Worm (Caenorhabditis elegans) whole organism, mixed stage, embryonic: ENCODE measurements around the gene Y49F6B.8.

ENCODE experiments used
- M03D4.4 ChIP-seq: sonication (generic microtip); optimal IDR thresholded peaks from 2 replicates; lab custom pipeline; 2017; ENCODE audit warnings: mild to moderate bottlenecking, missing genetic modification characterization, missing compliant biosample characterization
- bed-3 ChIP-seq: fragments of 200-800 bp; sonication (Bioruptor generic); optimal IDR thresholded peaks from 3 replicates; lab custom pipeline; 2018; ENCODE audit warnings: mild to moderate bottlenecking, missing genetic modification characterization, moderate library complexity, missing compliant biosample characterization
- blmp-1 ChIP-seq: fragments of 150-350 bp; optimal IDR thresholded peaks from 2 replicates; lab custom pipeline; 2014; ENCODE audit warnings: missing biosample characterization, missing genetic modification characterization
- ceh-43 ChIP-seq: fragments of 200-800 bp; sonication (Bioruptor generic); optimal IDR thresholded peaks from 2 replicates; lab custom pipeline; 2018; ENCODE audit warnings: mild to moderate bottlenecking, missing genetic modification characterization, moderate library complexity, missing compliant biosample characterization
- ces-1 ChIP-seq: fragments of 150-350 bp; optimal IDR thresholded peaks from 2 replicates; lab custom pipeline; 2014; ENCODE audit warnings: missing biosample characterization, missing genetic modification reagents, missing genetic modification characterization
- cnd-1 ChIP-seq: fragments of 200-800 bp; sonication (Bioruptor generic); optimal IDR thresholded peaks from 2 replicates; lab custom pipeline; 2018; ENCODE audit warnings: mild to moderate bottlenecking, missing genetic modification characterization, missing compliant biosample characterization
- drap-1 ChIP-seq: fragments of 200-800 bp; sonication (Bioruptor generic); optimal IDR thresholded peaks from 3 replicates; lab custom pipeline; 2018; ENCODE audit warnings: mild to moderate bottlenecking, missing genetic modification characterization, missing compliant biosample characterization
- elt-1 ChIP-seq: sonication (generic microtip); optimal IDR thresholded peaks from 2 replicates; lab custom pipeline; 2017; ENCODE audit warnings: missing genetic modification characterization, mild to moderate bottlenecking, missing compliant biosample characterization, antibody characterized with exemption, moderate library complexity, borderline replicate concordance; ENCODE audit not compliant: insufficient read depth
- elt-3 ChIP-seq: fragments of 150-350 bp; optimal IDR thresholded peaks from 2 replicates; lab custom pipeline; 2014; ENCODE audit warnings: missing biosample characterization, missing genetic modification characterization
- flh-1 ChIP-seq: fragments of 200-800 bp; sonication (Bioruptor generic); optimal IDR thresholded peaks from 2 replicates; lab custom pipeline; 2018; ENCODE audit warnings: mild to moderate bottlenecking, missing genetic modification characterization, moderate library complexity, missing compliant biosample characterization
- ham-2 ChIP-seq: fragments of 200-800 bp; sonication (Bioruptor generic); optimal IDR thresholded peaks from 2 replicates; lab custom pipeline; 2018; ENCODE audit warnings: mild to moderate bottlenecking, missing genetic modification characterization, missing compliant biosample characterization
- hlh-1 ChIP-seq: fragments of 150-350 bp; optimal IDR thresholded peaks from 2 replicates; lab custom pipeline; 2014; ENCODE audit warnings: missing biosample characterization, missing genetic modification reagents, missing genetic modification characterization
- lin-13 ChIP-seq: fragments of 150-350 bp; optimal IDR thresholded peaks from 2 replicates; lab custom pipeline; 2014; ENCODE audit warnings: missing biosample characterization, missing genetic modification characterization
- lin-32 ChIP-seq: fragments of 200-800 bp; sonication (Bioruptor generic); optimal IDR thresholded peaks from 2 replicates; lab custom pipeline; 2018; ENCODE audit warnings: mild to moderate bottlenecking, missing genetic modification characterization, missing compliant biosample characterization
- lsy-2 ChIP-seq: fragments of 150-350 bp; optimal IDR thresholded peaks from 2 replicates; lab custom pipeline; 2014; ENCODE audit warnings: missing biosample characterization, missing genetic modification characterization
- mab-5 ChIP-seq: fragments of 150-350 bp; optimal IDR thresholded peaks from 2 replicates; lab custom pipeline; 2014; ENCODE audit warnings: missing biosample characterization, missing genetic modification characterization
- mep-1 ChIP-seq: fragments of 150-350 bp; optimal IDR thresholded peaks from 2 replicates; lab custom pipeline; 2017; ENCODE audit warnings: missing biosample characterization, missing genetic modification reagents, missing genetic modification characterization, inconsistent platforms
- mls-2 ChIP-seq: sonication (generic microtip); optimal IDR thresholded peaks from 2 replicates; lab custom pipeline; 2016; ENCODE audit warnings: mild to moderate bottlenecking, missing genetic modification characterization, moderate library complexity, missing compliant biosample characterization
- nhr-12 ChIP-seq: fragments of 150-350 bp; optimal IDR thresholded peaks from 2 replicates; lab custom pipeline; 2014; ENCODE audit warnings: missing biosample characterization, missing genetic modification characterization
- nhr-2 ChIP-seq: fragments of 150-350 bp; optimal IDR thresholded peaks from 2 replicates; lab custom pipeline; 2014; ENCODE audit warnings: missing biosample characterization, missing genetic modification characterization
- nhr-237 ChIP-seq: fragments of 150-350 bp; optimal IDR thresholded peaks from 2 replicates; lab custom pipeline; 2014; ENCODE audit warnings: missing biosample characterization, missing genetic modification characterization
- nhr-76 ChIP-seq: sonication (generic microtip); optimal IDR thresholded peaks from 2 replicates; lab custom pipeline; 2017; ENCODE audit warnings: missing biosample characterization, missing genetic modification characterization
- pha-4 ChIP-seq: fragments of 150-350 bp; optimal IDR thresholded peaks from 2 replicates; lab custom pipeline; 2018; ENCODE audit warnings: missing biosample characterization, missing genetic modification reagents, missing genetic modification characterization
- sem-2 ChIP-seq: fragments of 200-800 bp; sonication (Bioruptor generic); optimal IDR thresholded peaks from 2 replicates; lab custom pipeline; 2018; ENCODE audit warnings: mild to moderate bottlenecking, missing genetic modification characterization, missing compliant biosample characterization
- snpc-4 ChIP-seq: fragments of 150-350 bp; optimal IDR thresholded peaks from 2 replicates; lab custom pipeline; 2014; ENCODE audit warnings: missing biosample characterization, missing genetic modification characterization
- sptf-1 ChIP-seq: sonication (generic microtip); optimal IDR thresholded peaks from 2 replicates; lab custom pipeline; 2017; ENCODE audit warnings: mild to moderate bottlenecking, missing genetic modification characterization, moderate library complexity, missing compliant biosample characterization
- tbx-8 ChIP-seq: fragments of 200-800 bp; sonication (Bioruptor generic); optimal IDR thresholded peaks from 2 replicates; lab custom pipeline; 2018; ENCODE audit warnings: mild to moderate bottlenecking, missing genetic modification characterization, moderate library complexity, missing compliant biosample characterization
- unc-120 ChIP-seq: sonication (generic microtip); optimal IDR thresholded peaks from 2 replicates; lab custom pipeline; 2017; ENCODE audit warnings: missing genetic modification characterization, missing compliant biosample characterization; ENCODE audit not compliant: poor library complexity, severe bottlenecking
- unc-39 ChIP-seq: fragments of 150-350 bp; optimal IDR thresholded peaks from 2 replicates; lab custom pipeline; 2014; ENCODE audit warnings: missing biosample characterization, missing genetic modification characterization
- unc-62 ChIP-seq: fragments of 150-350 bp; optimal IDR thresholded peaks from 2 replicates; lab custom pipeline; 2014; ENCODE audit warnings: missing biosample characterization, missing genetic modification reagents, missing genetic modification characterization
- zip-8 ChIP-seq: fragments of 150-350 bp; optimal IDR thresholded peaks from 2 replicates; lab custom pipeline; 2014; ENCODE audit warnings: missing biosample characterization, missing genetic modification characterization
- ztf-11 ChIP-seq: fragments of 150-350 bp; optimal IDR thresholded peaks from 2 replicates; lab custom pipeline; 2014; ENCODE audit warnings: missing biosample characterization, missing genetic modification characterization

Y49F6B.8 gene

ce11 chrII:3516175-3516574 is 34.7 kb upstream of the Y49F6B.8 start:
- TF ChIP-seq blmp-1 (tag; lab: Kevin White, UChicago): no peak
- TF ChIP-seq unc-39: no peak
- TF ChIP-seq flh-1: no peak
- no peak for TF ChIP-seq nhr-2 (tag; lab: Kevin White, UChicago)
- TF ChIP-seq unc-62 (GFP tag; lab: Kevin White, UChicago): no peak
- no peak for TF ChIP-seq pha-4
- no peak for TF ChIP-seq ham-2
- TF ChIP-seq M03D4.4 (tag; lab: Kevin White, UChicago): no peak
- no peak for TF ChIP-seq mep-1
- no peak for TF ChIP-seq unc-120 (tag; lab: Kevin White, UChicago)
- TF ChIP-seq lin-32 (GFP tag; lab: Kevin White, UChicago): no peak
- TF ChIP-seq elt-1 (tag; lab: Kevin White, UChicago): no peak

- no peak for TF ChIP-seq bed-3 (GFP tag; lab: Kevin White, UChicago)
- TF ChIP-seq unc-120 (tag; lab: Kevin White, UChicago): no peak
- TF ChIP-seq sptf-1 (tag; lab: Kevin White, UChicago): no peak
- TF ChIP-seq lin-13 (tag; lab: Kevin White, UChicago): no peak
- TF ChIP-seq ztf-11: no peak
- TF ChIP-seq nhr-237 (tag; lab: Kevin White, UChicago): no peak
- no peak for TF ChIP-seq unc-39
- no peak for TF ChIP-seq drap-1 (GFP tag; lab: Kevin White, UChicago)
- no peak for TF ChIP-seq mab-5
- TF ChIP-seq mls-2 (tag; lab: Kevin White, UChicago): no peak
- TF ChIP-seq M03D4.4 (tag; lab: Kevin White, UChicago): no peak
- TF ChIP-seq elt-1 (tag; lab: Kevin White, UChicago): no peak
- no peak for TF ChIP-seq snpc-4 (tag; lab: Kevin White, UChicago)
- no peak for TF ChIP-seq flh-1
- TF ChIP-seq cnd-1 (tag; lab: Kevin White, UChicago): no peak
- TF ChIP-seq ham-2: no peak
- no peak for TF ChIP-seq nhr-2 (tag; lab: Kevin White, UChicago)
- TF ChIP-seq sem-2: no peak
Measured at ce11 chrII:3515384-3516053, 34.0 kb upstream of the Y49F6B.8 start, which contains the start of the genes Y49F6B.14 and clec-125. Y49F6B.14 (minus strand) TSS chrII:3515484. clec-125 (plus strand) TSS chrII:3516003.

DNA sequence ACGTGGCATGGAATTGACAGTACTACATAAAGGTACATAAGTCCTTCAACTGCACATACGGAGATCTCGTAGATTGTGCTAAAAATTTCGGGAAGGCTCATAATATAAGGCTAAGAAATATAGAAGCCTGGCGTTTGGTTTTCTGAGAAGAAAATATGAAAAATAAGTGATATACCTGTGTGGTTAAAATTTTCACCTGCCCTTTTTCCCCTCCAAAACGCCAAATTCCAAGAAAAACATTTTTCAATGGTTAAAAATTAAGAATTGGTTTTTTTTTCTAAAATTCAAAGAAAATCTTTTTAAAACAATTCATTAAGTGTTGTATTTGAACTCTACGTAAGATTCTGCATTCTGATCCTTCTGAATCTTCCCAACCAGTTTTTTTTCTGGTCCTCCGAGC is 33.1 kb upstream of the Y49F6B.8 start, which contains the start of gene srz-5:
TSS of gene srz-5 (minus strand) at position 101 of the 400 bp plus-strand sequence.
- TF ChIP-seq nhr-12 (no peak), nhr-2 (tag; lab: Kevin White, UChicago) (no peak), mls-2 (tag; lab: Kevin White, UChicago) (no peak), zip-8 (no peak), mab-5 (no peak), tbx-8 (no peak), nhr-237 (tag; lab: Kevin White, UChicago) (no peak), lin-32 (GFP tag; lab: Kevin White, UChicago) (no peak), blmp-1 (tag; lab: Kevin White, UChicago) (no peak), cnd-1 (tag; lab: Kevin White, UChicago) (no peak), flh-1 (no peak), sptf-1 (tag; lab: Kevin White, UChicago) (no peak), pha-4 (no peak), ceh-43 (GFP tag; lab: Kevin White, UChicago) (no peak), unc-39 (no peak), unc-120 (tag; lab: Kevin White, UChicago) (no peak), ztf-11 (no peak)

DNA sequence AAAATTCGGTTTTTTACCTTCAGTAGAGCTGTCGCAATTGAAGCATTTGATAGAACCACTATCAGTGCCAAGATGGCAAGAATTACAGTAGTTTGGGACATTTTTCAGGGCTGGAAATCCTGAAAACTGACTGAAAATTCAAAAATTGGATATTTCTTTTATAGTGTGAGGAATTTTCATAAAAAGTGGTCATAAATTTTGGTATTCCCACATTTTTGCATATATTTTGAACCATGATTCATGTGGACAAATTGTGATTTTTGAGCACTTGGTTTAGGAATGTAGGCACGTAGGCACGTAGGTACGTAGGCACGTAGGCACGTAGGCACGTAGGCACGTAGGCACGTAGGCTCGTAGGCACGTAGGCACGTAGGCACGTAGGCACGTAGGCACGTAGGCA is 30.8 kb upstream of the Y49F6B.8 start, which contains the start of gene Y49F6B.19:
TSS of gene Y49F6B.19 (minus strand) at position 101 of the 400 bp plus-strand sequence.
- no peak for TF ChIP-seq mep-1
- TF ChIP-seq elt-3 (tag; lab: Kevin White, UChicago): no peak
- TF ChIP-seq sem-2: no peak
- TF ChIP-seq ztf-11: no peak
- TF ChIP-seq lsy-2: no peak

DNA sequence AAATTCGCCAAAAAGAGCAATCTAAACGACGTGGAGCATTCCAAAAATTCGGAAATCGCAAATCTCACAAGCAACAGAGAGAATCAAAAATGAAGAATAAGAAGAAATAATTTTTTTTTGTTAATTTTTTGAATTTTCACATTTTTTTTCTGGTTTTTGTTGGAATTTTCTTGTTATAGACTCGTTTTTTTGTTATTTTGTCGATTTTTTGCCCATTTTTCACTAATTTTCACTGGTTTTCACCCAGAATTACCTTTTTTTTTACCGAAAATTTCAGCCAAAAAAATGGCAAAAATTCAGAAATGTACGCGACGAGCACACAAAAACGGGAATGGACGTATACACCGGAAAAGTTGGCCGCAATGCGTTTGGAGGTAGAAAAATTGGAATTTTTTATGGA is 23.2 kb upstream of the Y49F6B.8 start, which contains the start of gene cyh-1:
TSS of gene cyh-1 (plus strand) at position 301 of the 400 bp plus-strand sequence.
- no peak for TF ChIP-seq elt-1 (tag; lab: Kevin White, UChicago)
- TF ChIP-seq hlh-1 (tag; lab: Kevin White, UChicago): no peak
- TF ChIP-seq sem-2: no peak
- no peak for TF ChIP-seq nhr-237 (tag; lab: Kevin White, UChicago)
- TF ChIP-seq flh-1: no peak
- TF ChIP-seq sptf-1 (tag; lab: Kevin White, UChicago): no peak
- no peak for TF ChIP-seq nhr-76 (tag; lab: Kevin White, UChicago)
- TF ChIP-seq ztf-11: no peak
- no peak for TF ChIP-seq ces-1
- no peak for TF ChIP-seq cnd-1 (tag; lab: Kevin White, UChicago)
- no peak for TF ChIP-seq zip-8
- no peak for TF ChIP-seq pha-4
- no peak for TF ChIP-seq mep-1
